Worm (Caenorhabditis elegans) whole organism, L3 larva: ENCODE results near the gene T06E4.21.
A peak's percentile ranks its signal among the peaks of the same experiment; 100 is the strongest.

Experiments
- R02D3.7 ChIP-seq: fragments of 150-350 bp; optimal IDR thresholded peaks from 2 replicates; lab custom pipeline; 2014; ENCODE audit warnings: missing biosample characterization, missing genetic modification characterization
- aly-2 ChIP-seq: fragments of 150-350 bp; optimal IDR thresholded peaks from 2 replicates; lab custom pipeline; 2014; ENCODE audit warnings: missing biosample characterization, missing genetic modification characterization
- ceh-28 ChIP-seq: fragments of 150-350 bp; optimal IDR thresholded peaks from 2 replicates; lab custom pipeline; 2014; ENCODE audit warnings: missing biosample characterization, missing genetic modification reagents, missing genetic modification characterization
- ceh-82 ChIP-seq: fragments of 150-350 bp; optimal IDR thresholded peaks from 2 replicates; lab custom pipeline; 2014; ENCODE audit warnings: missing biosample characterization, missing genetic modification characterization
- ceh-9 ChIP-seq: sonication (generic microtip); optimal IDR thresholded peaks from 2 replicates; lab custom pipeline; 2018; ENCODE audit warnings: missing biosample characterization, missing genetic modification characterization
- daf-12 ChIP-seq: fragments of 150-350 bp; optimal IDR thresholded peaks from 2 replicates; lab custom pipeline; 2014; ENCODE audit warnings: missing biosample characterization, missing genetic modification reagents, missing genetic modification characterization
- egl-27 ChIP-seq: sonication (generic microtip); optimal IDR thresholded peaks from 4 replicates; lab custom pipeline; 2017; ENCODE audit warnings: missing biosample characterization, missing genetic modification reagents, missing genetic modification characterization
- egl-5 ChIP-seq: fragments of 150-350 bp; optimal IDR thresholded peaks from 2 replicates; lab custom pipeline; 2017; ENCODE audit warnings: missing biosample characterization, missing genetic modification reagents, missing genetic modification characterization, inconsistent platforms
- elt-2 ChIP-seq: sonication (generic microtip); optimal IDR thresholded peaks from 2 replicates; lab custom pipeline; 2016; ENCODE audit warnings: missing genetic modification reagents, mild to moderate bottlenecking, missing genetic modification characterization, missing compliant biosample characterization
- elt-3 ChIP-seq, 3 experiments: fragments of 150-350 bp in 1 of 3; sonication (generic microtip) in 2 of 3; optimal IDR thresholded peaks; 2 replicates in 2 of 3; 4 replicates in 1 of 3; lab custom pipeline; 2014 to 2017; ENCODE audit warnings: missing biosample characterization in 3 of 3, missing genetic modification characterization in 3 of 3
- eor-1 ChIP-seq, 2 experiments: fragments of 150-350 bp; optimal IDR thresholded peaks; 2 replicates each; lab custom pipeline; 2014 to 2018; ENCODE audit warnings: missing biosample characterization in 2 of 2, missing genetic modification characterization in 2 of 2
- fkh-10 ChIP-seq: sonication (generic microtip); optimal IDR thresholded peaks from 2 replicates; lab custom pipeline; 2017; ENCODE audit warnings: missing biosample characterization, missing genetic modification reagents, missing genetic modification characterization
- hmg-11 ChIP-seq: sonication (generic microtip); optimal IDR thresholded peaks from 2 replicates; lab custom pipeline; 2016; ENCODE audit warnings: missing genetic modification characterization, missing compliant biosample characterization
- lin-39 ChIP-seq: fragments of 150-350 bp; optimal IDR thresholded peaks from 2 replicates; lab custom pipeline; 2018; ENCODE audit warnings: missing biosample characterization, missing genetic modification reagents, missing genetic modification characterization
- nfya-1 ChIP-seq: sonication (generic microtip); optimal IDR thresholded peaks from 2 replicates; lab custom pipeline; 2017; ENCODE audit warnings: missing genetic modification characterization, mild to moderate bottlenecking, missing compliant biosample characterization, antibody characterized with exemption, moderate library complexity; ENCODE audit not compliant: insufficient read depth
- nhr-11 ChIP-seq: fragments of 150-350 bp; optimal IDR thresholded peaks from 2 replicates; lab custom pipeline; 2014; ENCODE audit warnings: missing biosample characterization, missing genetic modification characterization
- nhr-12 ChIP-seq: fragments of 150-350 bp; optimal IDR thresholded peaks from 2 replicates; lab custom pipeline; 2014; ENCODE audit warnings: missing biosample characterization, missing genetic modification characterization
- nhr-23 ChIP-seq: fragments of 150-350 bp; optimal IDR thresholded peaks from 2 replicates; lab custom pipeline; 2014; ENCODE audit warnings: missing biosample characterization, missing genetic modification reagents, missing genetic modification characterization
- nhr-25 ChIP-seq: sonication (generic microtip); optimal IDR thresholded peaks from 2 replicates; lab custom pipeline; 2017; ENCODE audit warnings: missing biosample characterization, missing genetic modification characterization
- nhr-67 ChIP-seq: fragments of 150-350 bp; optimal IDR thresholded peaks from 2 replicates; lab custom pipeline; 2014; ENCODE audit warnings: missing biosample characterization, missing genetic modification characterization
- nhr-76 ChIP-seq: fragments of 150-350 bp; sonication (generic microtip); optimal IDR thresholded peaks from 5 replicates; lab custom pipeline; 2014; ENCODE audit warnings: missing biosample characterization, missing genetic modification characterization
- pha-4 ChIP-seq: fragments of 150-350 bp; optimal IDR thresholded peaks from 2 replicates; lab custom pipeline; 2014; ENCODE audit warnings: missing biosample characterization, missing genetic modification reagents, missing genetic modification characterization
- sea-2 ChIP-seq: fragments of 150-350 bp; sonication (generic microtip); optimal IDR thresholded peaks from 4 replicates; lab custom pipeline; 2014; ENCODE audit warnings: missing biosample characterization, missing genetic modification reagents, missing genetic modification characterization
- snpc-4 ChIP-seq: fragments of 150-350 bp; optimal IDR thresholded peaks from 2 replicates; lab custom pipeline; 2014; ENCODE audit warnings: missing biosample characterization, missing genetic modification characterization
- tbx-2 ChIP-seq: sonication (generic microtip); optimal IDR thresholded peaks from 2 replicates; lab custom pipeline; 2016; ENCODE audit warnings: mild to moderate bottlenecking, missing genetic modification characterization, missing compliant biosample characterization
- unc-39 ChIP-seq: sonication (generic microtip); optimal IDR thresholded peaks from 4 replicates; lab custom pipeline; 2017; ENCODE audit warnings: missing biosample characterization, missing genetic modification characterization
- unc-62 ChIP-seq: fragments of 150-350 bp; sonication (generic microtip); optimal IDR thresholded peaks from 4 replicates; lab custom pipeline; 2014; ENCODE audit warnings: missing biosample characterization, missing genetic modification reagents, missing genetic modification characterization
- ztf-11 ChIP-seq: fragments of 150-350 bp; optimal IDR thresholded peaks from 2 replicates; lab custom pipeline; 2014; ENCODE audit warnings: missing biosample characterization, missing genetic modification characterization

Gene T06E4.21

DNA sequence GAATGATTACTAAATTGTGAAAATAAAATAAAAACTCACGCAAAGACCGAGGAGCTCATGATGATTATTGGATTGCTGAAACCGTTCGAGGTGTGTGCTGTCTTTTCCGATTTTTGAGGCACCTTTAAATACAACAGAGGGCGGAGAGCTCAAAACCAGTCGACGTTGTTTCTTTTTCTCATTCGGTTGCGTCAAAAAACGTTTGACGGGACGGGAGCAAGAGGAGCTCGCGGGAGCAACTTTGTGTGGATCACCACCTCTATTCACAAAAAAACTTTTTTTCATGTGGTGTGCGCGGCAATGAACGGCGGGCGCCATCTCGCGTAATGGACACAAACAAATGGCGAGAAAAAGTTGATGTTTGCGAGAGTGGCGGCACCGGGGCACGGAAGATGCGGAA is 22.3 kb upstream of the T06E4.21 start, which contains the start of gene idpc-3:
TSS of gene idpc-3 (minus strand) at position 101 of the 400 bp plus-strand sequence.
- no peak for TF ChIP-seq R02D3.7
- no peak for TF ChIP-seq fkh-10 (GFP tag; lab: Kevin White, UChicago)
- TF ChIP-seq aly-2 (tag; lab: Kevin White, UChicago): no peak
- no peak for TF ChIP-seq tbx-2 (tag; lab: Kevin White, UChicago)
- TF ChIP-seq unc-62 (GFP tag; lab: Kevin White, UChicago): no peak
- no peak for TF ChIP-seq unc-39 (tag; lab: Kevin White, UChicago)
- TF ChIP-seq ceh-28: no peak
- TF ChIP-seq nhr-67 (tag; lab: Kevin White, UChicago): no peak
- no peak for TF ChIP-seq lin-39

DNA sequence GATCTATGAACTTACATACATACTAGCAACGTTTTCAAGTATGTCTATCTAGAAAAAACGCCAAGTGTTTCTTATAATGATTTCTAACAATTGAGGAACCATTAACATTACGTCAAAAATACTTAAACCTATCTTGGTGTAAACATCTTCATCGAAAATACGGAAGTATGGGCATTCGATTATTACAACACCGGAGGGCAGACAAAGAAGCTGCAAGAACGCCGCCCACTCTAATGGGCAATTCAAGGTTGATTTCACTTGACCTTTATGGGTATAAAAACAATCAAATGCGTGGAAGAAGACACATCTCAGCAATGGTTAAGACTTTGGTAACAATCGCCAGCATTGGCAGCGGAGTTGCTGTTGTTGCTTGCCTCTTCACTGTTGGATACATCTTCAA is 21.8 kb upstream of the T06E4.21 start, which contains the start of gene col-146:
TSS of gene col-146 (plus strand) at position 301 of the 400 bp plus-strand sequence.
- no peak for TF ChIP-seq daf-12 (tag; lab: Kevin White, UChicago)
- TF ChIP-seq nhr-25 (tag; lab: Kevin White, UChicago): peak; percentile 26
- TF ChIP-seq nhr-23: no peak
- TF ChIP-seq elt-3 (tag; optimal IDR thresholded peaks at IDR 0.05; lab: Kevin White, UChicago): no peak
- TF ChIP-seq ztf-11 (tag; lab: Kevin White, UChicago): no peak

DNA sequence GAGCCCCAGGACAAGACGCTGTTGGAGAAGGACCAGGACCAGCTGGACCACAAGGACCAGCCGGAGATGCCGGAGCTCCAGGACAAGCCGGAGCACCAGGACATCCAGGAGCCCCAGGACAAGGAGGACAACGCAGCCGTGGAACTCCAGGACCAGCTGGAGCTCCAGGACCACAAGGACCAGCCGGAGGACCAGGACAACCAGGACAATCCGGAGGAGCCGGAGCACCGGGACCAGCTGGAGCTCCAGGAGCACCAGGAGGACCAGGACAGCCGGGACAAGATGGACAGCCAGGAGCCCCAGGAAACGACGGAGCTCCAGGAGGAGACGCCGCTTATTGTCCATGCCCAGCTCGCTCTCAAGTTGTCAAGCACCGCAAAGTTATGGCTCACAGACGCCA is 20.9 kb upstream of the T06E4.21 start:
- TF ChIP-seq nhr-11: no peak
- TF ChIP-seq eor-1 (tag; optimal IDR thresholded peaks at IDR 0.05; lab: Kevin White, UChicago): no peak
- no peak for TF ChIP-seq nhr-12 (tag; lab: Kevin White, UChicago)
- TF ChIP-seq pha-4 (tag; lab: Kevin White, UChicago): no peak
- TF ChIP-seq ztf-11 (tag; lab: Kevin White, UChicago): no peak
- TF ChIP-seq sea-2: no peak
- TF ChIP-seq ceh-9 (tag; lab: Kevin White, UChicago): no peak
- TF ChIP-seq tbx-2 (tag; lab: Kevin White, UChicago): no peak
- TF ChIP-seq unc-39 (tag; lab: Kevin White, UChicago): no peak
- TF ChIP-seq elt-2 (tag; lab: Kevin White, UChicago): no peak
- no peak for TF ChIP-seq nhr-76 (tag; lab: Kevin White, UChicago)
- TF ChIP-seq, all 47 proteins: peak for 0

DNA sequence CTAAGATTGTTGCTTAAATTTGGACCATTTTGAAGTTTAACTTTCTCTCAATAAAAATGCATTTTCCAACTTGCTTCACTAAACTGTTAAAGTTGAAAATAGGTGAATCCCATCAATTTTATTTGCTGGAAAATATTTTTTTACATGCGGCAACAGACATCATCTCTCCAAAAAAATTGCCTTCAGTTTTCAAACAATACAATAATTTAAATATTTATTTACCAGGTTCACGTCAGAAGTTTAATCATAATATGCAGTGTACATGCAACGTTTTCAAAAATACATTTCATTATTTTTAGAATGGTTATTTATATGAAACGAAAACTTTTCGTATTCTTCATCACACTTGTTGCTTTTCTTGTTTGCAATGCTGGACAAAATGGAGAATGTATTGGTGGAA is 20.4 kb upstream of the T06E4.21 start, which contains the start of gene T06E4.5:
TSS of gene T06E4.5 (plus strand) at position 301 of the 400 bp plus-strand sequence.
- TF ChIP-seq tbx-2 (tag; lab: Kevin White, UChicago): no peak
- TF ChIP-seq, all 47 proteins: peak for 0

DNA sequence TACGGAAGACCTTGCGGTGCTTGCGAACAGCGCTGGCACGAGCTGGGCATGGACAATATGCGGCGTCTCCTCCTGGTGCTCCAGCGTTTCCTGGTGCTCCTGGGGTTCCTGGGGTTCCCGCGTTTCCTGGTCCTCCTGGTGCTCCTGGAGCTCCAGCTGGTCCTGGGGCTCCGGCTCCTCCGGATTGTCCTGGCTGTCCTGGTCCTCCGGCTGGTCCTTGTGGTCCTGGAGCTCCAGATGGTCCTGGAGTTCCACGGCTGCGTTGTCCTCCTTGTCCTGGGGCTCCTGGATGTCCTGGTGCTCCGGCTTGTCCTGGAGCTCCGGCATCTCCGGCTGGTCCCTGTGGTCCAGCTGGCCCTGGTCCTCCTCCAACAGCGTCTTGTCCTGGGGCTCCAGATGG is 19.0 kb upstream of the T06E4.21 start:
- no peak for TF ChIP-seq nhr-11
- no peak for TF ChIP-seq egl-27 (tag; lab: Kevin White, UChicago)
- TF ChIP-seq aly-2 (tag; lab: Kevin White, UChicago): no peak
- TF ChIP-seq daf-12 (tag; lab: Kevin White, UChicago): no peak
- TF ChIP-seq eor-1 (tag; optimal IDR thresholded peaks at IDR 0.05; lab: Kevin White, UChicago): no peak
- TF ChIP-seq nhr-23: no peak
- no peak for TF ChIP-seq nhr-12 (tag; lab: Kevin White, UChicago)
- TF ChIP-seq nfya-1: no peak

DNA sequence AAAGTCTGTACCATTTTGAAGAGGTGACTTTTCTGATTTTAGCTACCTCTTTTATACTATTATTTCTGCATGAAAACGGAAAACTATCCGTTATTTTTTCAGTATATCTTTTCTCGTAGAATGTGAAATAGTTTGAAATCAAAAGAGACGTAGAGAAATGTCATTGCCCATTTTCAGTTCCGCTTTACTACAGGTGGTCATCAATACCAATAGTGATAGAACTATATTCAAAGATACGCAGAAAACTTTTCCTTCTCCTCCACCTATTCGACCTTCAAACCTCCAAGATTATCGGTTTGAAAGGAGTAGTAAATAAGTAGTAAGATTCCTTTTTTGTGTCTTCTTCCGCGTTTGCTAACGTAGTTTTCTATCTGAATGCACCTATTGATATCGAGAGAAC is 18.1 kb upstream of the T06E4.21 start, which contains the start of gene col-147:
TSS of gene col-147 (minus strand) at position 26 of the 400 bp plus-strand sequence.
- TF ChIP-seq elt-3 (tag; optimal IDR thresholded peaks at IDR 0.05; lab: Kevin White, UChicago) (no peak), nhr-23 (peak; percentile 44), nhr-25 (tag; lab: Kevin White, UChicago) (peak; percentile 39)

DNA sequence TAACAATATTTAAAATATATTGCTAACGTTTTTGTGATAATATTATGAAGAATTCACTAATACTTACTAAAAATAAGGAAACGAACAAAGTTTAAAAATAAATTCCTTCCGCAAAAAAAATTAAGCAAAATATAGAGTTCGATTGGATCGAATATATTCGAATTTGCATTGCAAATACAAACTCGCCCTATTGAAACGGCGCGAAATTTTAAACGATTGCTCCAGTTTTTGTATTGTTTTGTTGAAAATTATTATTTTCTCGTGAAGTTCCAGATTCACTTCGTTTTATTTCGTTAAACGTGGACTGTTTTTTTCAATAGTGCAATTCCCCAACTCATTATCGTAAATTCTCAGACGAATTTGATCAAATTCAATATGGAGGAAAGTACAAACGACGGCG is 5.9 kb upstream of the T06E4.21 start, which contains the start of the genes atl-1 and hcp-2:
TSS of gene atl-1 (minus strand) at position 89 of the 400 bp plus-strand sequence.
TSS of gene hcp-2 (plus strand) at position 353 of the 400 bp plus-strand sequence.
- TF ChIP-seq egl-5 (tag; lab: Kevin White, UChicago) (no peak), egl-27 (tag; lab: Kevin White, UChicago) (no peak), aly-2 (tag; lab: Kevin White, UChicago) (no peak), snpc-4 (tag; lab: Kevin White, UChicago) (no peak), hmg-11 (tag; lab: Kevin White, UChicago) (no peak), elt-3 (tag; optimal IDR thresholded peaks at IDR 0.05; lab: Kevin White, UChicago) (no peak), ceh-82 (tag; lab: Kevin White, UChicago) (no peak), fkh-10 (GFP tag; lab: Kevin White, UChicago) (no peak), nhr-23 (no peak)
- TF ChIP-seq, all 47 proteins: peak for 0
